Worm (Caenorhabditis elegans) whole organism, late embryonic: ENCODE data around the gene T26E4.3.

Experiments used
- T23F11.4 ChIP-seq: fragments of 200-800 bp; sonication (Bioruptor generic); optimal IDR thresholded peaks from 2 replicates; lab custom pipeline; 2018; ENCODE audit warnings: mild to moderate bottlenecking, missing genetic modification characterization, missing compliant biosample characterization
- ama-1 ChIP-seq: fragments of 150-350 bp; optimal IDR thresholded peaks from 2 replicates; lab custom pipeline; 2014
- ceh-18 ChIP-seq: sonication (generic microtip); optimal IDR thresholded peaks from 2 replicates; lab custom pipeline; 2016; ENCODE audit warnings: missing genetic modification characterization, missing compliant biosample characterization
- ceh-19 ChIP-seq: fragments of 200-800 bp; sonication (Bioruptor generic); optimal IDR thresholded peaks from 2 replicates; lab custom pipeline; 2018; ENCODE audit warnings: mild to moderate bottlenecking, missing genetic modification characterization, missing compliant biosample characterization
- ceh-2 ChIP-seq: sonication (generic microtip); optimal IDR thresholded peaks from 2 replicates; lab custom pipeline; 2016; ENCODE audit warnings: missing genotype, missing genetic modification characterization, missing compliant biosample characterization
- ceh-22 ChIP-seq: sonication (generic microtip); optimal IDR thresholded peaks from 2 replicates; lab custom pipeline; 2017; ENCODE audit warnings: missing biosample characterization, missing genetic modification characterization
- ceh-24 ChIP-seq: sonication (generic microtip); optimal IDR thresholded peaks from 2 replicates; lab custom pipeline; 2016; ENCODE audit warnings: mild to moderate bottlenecking, missing genetic modification characterization, missing compliant biosample characterization
- ceh-31 ChIP-seq: sonication (generic microtip); optimal IDR thresholded peaks from 2 replicates; lab custom pipeline; 2016; ENCODE audit warnings: missing genetic modification characterization, missing compliant biosample characterization
- ceh-45 ChIP-seq: fragments of 200-800 bp; sonication (Bioruptor generic); IDR thresholded peaks from 2 replicates; pipeline ENCODE4 v1.3.6; 2022; ENCODE audit warnings: missing genetic modification reagents, missing genetic modification characterization, missing compliant biosample characterization
- ceh-48 ChIP-seq: sonication (generic microtip); optimal IDR thresholded peaks from 2 replicates; lab custom pipeline; 2016; ENCODE audit warnings: missing genetic modification characterization, inconsistent platforms, missing compliant biosample characterization
- ceh-6 ChIP-seq: fragments of 200-800 bp; sonication (Bioruptor generic); optimal IDR thresholded peaks from 2 replicates; lab custom pipeline; 2018; ENCODE audit warnings: mild to moderate bottlenecking, missing genetic modification characterization, missing compliant biosample characterization
- ceh-9 ChIP-seq: sonication (generic microtip); optimal IDR thresholded peaks from 2 replicates; lab custom pipeline; 2016; ENCODE audit warnings: mild to moderate bottlenecking, missing genetic modification characterization, inconsistent platforms, missing compliant biosample characterization
- che-1 ChIP-seq: sonication (generic microtip); optimal IDR thresholded peaks from 2 replicates; lab custom pipeline; 2016; ENCODE audit warnings: mild to moderate bottlenecking, missing genetic modification characterization, missing compliant biosample characterization
- dmd-4 ChIP-seq: sonication (generic microtip); optimal IDR thresholded peaks from 2 replicates; lab custom pipeline; 2016; ENCODE audit warnings: borderline replicate concordance, missing genetic modification characterization, missing compliant biosample characterization
- dve-1 ChIP-seq: sonication (generic microtip); optimal IDR thresholded peaks from 2 replicates; lab custom pipeline; 2017; ENCODE audit warnings: antibody characterized with exemption, mild to moderate bottlenecking, missing genetic modification characterization, missing compliant biosample characterization
- elt-4 ChIP-seq: sonication (generic microtip); optimal IDR thresholded peaks from 2 replicates; lab custom pipeline; 2016; ENCODE audit warnings: missing genetic modification characterization, missing compliant biosample characterization
- ets-4 ChIP-seq: sonication (generic microtip); optimal IDR thresholded peaks from 2 replicates; lab custom pipeline; 2016; ENCODE audit warnings: missing genetic modification characterization, missing compliant biosample characterization
- fax-1 ChIP-seq: sonication (generic microtip); optimal IDR thresholded peaks from 2 replicates; lab custom pipeline; 2016; ENCODE audit warnings: missing genotype, missing genetic modification characterization, missing compliant biosample characterization
- fkh-10 ChIP-seq: fragments of 150-350 bp; optimal IDR thresholded peaks from 2 replicates; lab custom pipeline; 2014; ENCODE audit warnings: missing biosample characterization, missing genetic modification reagents, missing genetic modification characterization
- gmeb-2 ChIP-seq: sonication (generic microtip); optimal IDR thresholded peaks from 2 replicates; lab custom pipeline; 2016; ENCODE audit warnings: missing genetic modification characterization, inconsistent platforms, missing compliant biosample characterization
- hlh-13 ChIP-seq: fragments of 200-800 bp; sonication (Bioruptor generic); optimal IDR thresholded peaks from 2 replicates; lab custom pipeline; 2018; ENCODE audit warnings: mild to moderate bottlenecking, missing genetic modification characterization, missing compliant biosample characterization
- hlh-15 ChIP-seq: sonication (generic microtip); optimal IDR thresholded peaks from 2 replicates; lab custom pipeline; 2016; ENCODE audit warnings: missing genetic modification characterization, missing compliant biosample characterization
- hlh-6 ChIP-seq: sonication (generic microtip); optimal IDR thresholded peaks from 2 replicates; lab custom pipeline; 2016; ENCODE audit warnings: missing genotype, missing genetic modification characterization, missing compliant biosample characterization
- hlh-8 ChIP-seq: sonication (generic microtip); optimal IDR thresholded peaks from 2 replicates; lab custom pipeline; 2016; ENCODE audit warnings: missing genotype, missing genetic modification characterization, missing compliant biosample characterization
- lim-6 ChIP-seq: sonication (generic microtip); optimal IDR thresholded peaks from 2 replicates; lab custom pipeline; 2016; ENCODE audit warnings: missing genetic modification characterization, missing compliant biosample characterization
- madf-2 ChIP-seq: sonication (generic microtip); optimal IDR thresholded peaks from 2 replicates; lab custom pipeline; 2017; ENCODE audit warnings: missing genetic modification characterization, missing compliant biosample characterization
- mec-3 ChIP-seq: sonication (generic microtip); optimal IDR thresholded peaks from 2 replicates; lab custom pipeline; 2016; ENCODE audit warnings: borderline replicate concordance, missing genetic modification characterization, missing compliant biosample characterization
- nhr-232 ChIP-seq: sonication (generic microtip); optimal IDR thresholded peaks from 2 replicates; lab custom pipeline; 2016; ENCODE audit warnings: missing genetic modification characterization, missing compliant biosample characterization
- odd-2 ChIP-seq: sonication (generic microtip); optimal IDR thresholded peaks from 2 replicates; lab custom pipeline; 2017; ENCODE audit warnings: antibody characterized with exemption, mild to moderate bottlenecking, missing genetic modification characterization, missing compliant biosample characterization
- pag-3 ChIP-seq: sonication (generic microtip); optimal IDR thresholded peaks from 2 replicates; lab custom pipeline; 2016; ENCODE audit warnings: missing compliant biosample characterization, missing genetic modification characterization, borderline replicate concordance
- pat-9 ChIP-seq: fragments of 200-800 bp; sonication (Bioruptor generic); optimal IDR thresholded peaks from 2 replicates; lab custom pipeline; 2018; ENCODE audit warnings: mild to moderate bottlenecking, missing genetic modification characterization, moderate library complexity, missing compliant biosample characterization
- pax-1 ChIP-seq: fragments of 150-350 bp; optimal IDR thresholded peaks from 2 replicates; lab custom pipeline; 2014; ENCODE audit warnings: missing biosample characterization, missing genetic modification characterization
- pha-2 ChIP-seq: sonication (generic microtip); optimal IDR thresholded peaks from 2 replicates; lab custom pipeline; 2017; ENCODE audit warnings: mild to moderate bottlenecking, missing genetic modification characterization, missing compliant biosample characterization
- pha-4 ChIP-seq: fragments of 150-350 bp; optimal IDR thresholded peaks from 2 replicates; lab custom pipeline; 2018; ENCODE audit warnings: missing biosample characterization, missing genetic modification reagents, missing genetic modification characterization
- ref-2 ChIP-seq: sonication (generic microtip); optimal IDR thresholded peaks from 2 replicates; lab custom pipeline; 2016; ENCODE audit warnings: missing genetic modification characterization, missing compliant biosample characterization
- rnt-1 ChIP-seq: sonication (generic microtip); optimal IDR thresholded peaks from 2 replicates; lab custom pipeline; 2016; ENCODE audit warnings: missing genetic modification characterization, missing compliant biosample characterization
- sdc-2 ChIP-seq: sonication (generic microtip); optimal IDR thresholded peaks from 2 replicates; lab custom pipeline; 2016; ENCODE audit warnings: missing genotype, missing genetic modification characterization, missing compliant biosample characterization
- sox-2 ChIP-seq: fragments of 200-800 bp; sonication (Bioruptor generic); IDR thresholded peaks from 2 replicates; pipeline ENCODE4 v1.3.6; 2022; ENCODE audit warnings: missing genetic modification reagents, missing genetic modification characterization, missing compliant biosample characterization
- syd-9 ChIP-seq: sonication (generic microtip); optimal IDR thresholded peaks from 2 replicates; lab custom pipeline; 2016; ENCODE audit warnings: mild to moderate bottlenecking, missing genetic modification characterization, moderate library complexity, missing compliant biosample characterization
- tbx-2 ChIP-seq: sonication (generic microtip); optimal IDR thresholded peaks from 2 replicates; lab custom pipeline; 2016; ENCODE audit warnings: missing genetic modification characterization, missing compliant biosample characterization
- unc-55 ChIP-seq: sonication (generic microtip); optimal IDR thresholded peaks from 2 replicates; lab custom pipeline; 2017; ENCODE audit warnings: missing biosample characterization, missing genetic modification reagents, missing genetic modification characterization
- unc-86 ChIP-seq: sonication (generic microtip); optimal IDR thresholded peaks from 2 replicates; lab custom pipeline; 2016; ENCODE audit warnings: missing genetic modification characterization, missing compliant biosample characterization
- zip-5 ChIP-seq: sonication (generic microtip); optimal IDR thresholded peaks from 2 replicates; lab custom pipeline; 2016; ENCODE audit warnings: missing genetic modification characterization, missing compliant biosample characterization
- ztf-16 ChIP-seq: sonication (generic microtip); optimal IDR thresholded peaks from 2 replicates; lab custom pipeline; 2017; ENCODE audit warnings: missing genetic modification characterization, missing compliant biosample characterization

T26E4.3 gene

DNA sequence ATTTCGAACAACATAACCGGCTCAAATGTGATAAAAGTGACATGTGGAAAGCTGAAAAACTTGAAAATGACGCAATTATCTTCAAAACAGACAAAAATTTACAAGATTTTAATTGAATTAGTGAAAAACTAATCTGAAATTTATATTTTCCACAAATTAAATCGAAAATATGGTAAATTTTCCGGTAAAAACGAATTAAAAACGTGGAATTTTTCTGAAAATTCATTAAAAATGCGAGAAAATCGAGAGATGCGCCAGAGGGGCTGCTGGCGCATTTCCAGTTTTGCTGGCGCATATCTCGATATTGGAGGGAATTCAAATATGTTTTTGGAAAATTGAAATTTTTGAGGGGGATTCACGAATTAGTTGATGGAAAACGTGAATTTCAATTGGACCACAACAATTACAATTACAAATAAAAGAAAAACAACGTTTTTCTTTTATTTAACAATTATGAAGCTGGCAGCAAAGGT is 16.4 kb upstream of the T26E4.3 start, which contains the start of the genes haf-3 and F57A10.2 (continued):
- TF ChIP-seq ceh-48 (tag; lab: Kevin White, UChicago) (no peak), hlh-6 (tag; lab: Kevin White, UChicago) (no peak), hlh-15 (no peak), zip-5 (tag; lab: Kevin White, UChicago) (no peak), tbx-2 (tag; lab: Kevin White, UChicago) (no peak), pha-4 (tag; lab: Kevin White, UChicago) (no peak), pax-1 (tag; lab: Kevin White, UChicago) (no peak), ref-2 (tag; lab: Kevin White, UChicago) (no peak), fkh-10 (GFP tag; lab: Kevin White, UChicago) (no peak), rnt-1 (no peak), elt-4 (tag; lab: Kevin White, UChicago) (no peak), ceh-6 (no peak), madf-2 (tag; lab: Kevin White, UChicago) (no peak), pag-3 (tag; lab: Kevin White, UChicago) (no peak), T23F11.4 (GFP tag; lab: Kevin White, UChicago) (no peak), pat-9 (tag; lab: Kevin White, UChicago) (peak; percentile 14), unc-55 (GFP tag; lab: Kevin White, UChicago) (peak; percentile 39), odd-2 (tag; lab: Kevin White, UChicago) (no peak), ceh-24 (tag; lab: Kevin White, UChicago) (no peak), unc-86 (tag; lab: Kevin White, UChicago) (peak; percentile 46), che-1 (tag; lab: Kevin White, UChicago) (no peak), sdc-2 (no peak), ceh-9 (tag; lab: Kevin White, UChicago) (no peak), hlh-8 (tag; lab: Kevin White, UChicago) (no peak), sox-2 (GFP tag; lab: Robert Waterston, UW) (no peak), dmd-4 (tag; lab: Kevin White, UChicago) (no peak), ceh-45 (GFP tag; lab: Robert Waterston, UW) (no peak), mec-3 (tag; lab: Kevin White, UChicago) (no peak), gmeb-2 (peak; percentile 8), pha-2 (tag; lab: Kevin White, UChicago) (no peak), ceh-31 (tag; lab: Kevin White, UChicago) (no peak), ceh-22 (no peak), ceh-2 (tag; lab: Kevin White, UChicago) (no peak), nhr-232 (tag; lab: Kevin White, UChicago) (no peak), ets-4 (tag; lab: Kevin White, UChicago) (peak; percentile 1), ama-1 (lab: Kevin White, UChicago) (no peak), fax-1 (tag; lab: Kevin White, UChicago) (no peak), syd-9 (tag; lab: Kevin White, UChicago) (no peak), lim-6 (tag; lab: Kevin White, UChicago) (no peak), ceh-19 (GFP tag; lab: Kevin White, UChicago) (no peak)

- 0 out of 2 replicates have a peak, but pooled peaks have one; percentile 37 for TF ChIP-seq ceh-45 (GFP tag; lab: Robert Waterston, UW)
Observed at ce11 chrV:15767385-15767784, 15.2 kb upstream of the T26E4.3 start.

DNA sequence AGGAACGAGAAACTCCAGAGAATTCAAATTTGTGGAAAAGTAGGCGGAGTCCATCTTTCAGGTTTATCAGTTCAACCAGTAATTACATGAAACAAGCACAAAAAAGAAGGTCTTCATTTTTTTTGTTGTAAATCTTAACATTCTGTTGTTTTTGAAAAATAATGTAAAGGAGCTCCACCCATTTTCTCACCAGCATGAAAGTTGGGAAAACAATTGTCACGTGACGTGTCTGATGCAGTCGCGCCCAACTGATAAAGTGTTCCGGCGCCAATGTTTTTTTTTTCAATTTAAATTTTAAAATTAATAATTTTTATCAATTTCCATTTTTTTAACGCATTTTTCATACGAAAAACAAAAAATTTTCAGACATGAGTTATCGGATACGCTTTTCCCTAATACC is 13.5 kb upstream of the T26E4.3 start, which contains the start of gene F57A10.4:
F57A10.4 (plus strand) TSS at position 367 of the 400 bp plus-strand sequence.
- no peak for TF ChIP-seq hlh-13
- TF ChIP-seq madf-2 (tag; lab: Kevin White, UChicago): no peak
- no peak for TF ChIP-seq ztf-16 (tag; lab: Kevin White, UChicago)
- no peak for TF ChIP-seq dve-1
- no peak for TF ChIP-seq nhr-232 (tag; lab: Kevin White, UChicago)
- TF ChIP-seq ceh-19 (GFP tag; lab: Kevin White, UChicago): no peak
- no peak for TF ChIP-seq ceh-18 (tag; lab: Kevin White, UChicago)
- no peak for TF ChIP-seq ceh-9 (tag; lab: Kevin White, UChicago)
- TF ChIP-seq rnt-1: no peak
- TF ChIP-seq ama-1 (lab: Kevin White, UChicago): no peak
- no peak for TF ChIP-seq mec-3 (tag; lab: Kevin White, UChicago)
